Worm (Caenorhabditis elegans) whole organism, L4 larva: ENCODE results near the gene ZK1010.10.

ENCODE experiments used
- R02D3.7 ChIP-seq: fragments of 150-350 bp; sonication (generic microtip); optimal IDR thresholded peaks from 3 replicates; lab custom pipeline; 2014; ENCODE audit warnings: missing biosample characterization, missing genetic modification characterization
- arid-1 ChIP-seq: fragments of 200-800 bp; sonication (Bioruptor generic); conservative IDR thresholded peaks from 2 replicates; pipeline ENCODE4 v1.3.6; 2022; ENCODE audit warnings: missing genetic modification reagents, missing genetic modification characterization, missing compliant biosample characterization
- daf-8 ChIP-seq: fragments of 200-800 bp; sonication (Bioruptor generic); IDR thresholded peaks from 2 replicates; pipeline ENCODE4 v1.3.6; 2022; ENCODE audit warnings: missing genetic modification characterization, missing compliant biosample characterization
- egl-27 ChIP-seq: sonication (generic microtip); optimal IDR thresholded peaks from 3 replicates; lab custom pipeline; 2017; ENCODE audit warnings: missing biosample characterization, missing genetic modification reagents, missing genetic modification characterization
- jun-1 ChIP-seq: fragments of 150-350 bp; optimal IDR thresholded peaks from 2 replicates; lab custom pipeline; 2014; ENCODE audit warnings: missing biosample characterization, missing genetic modification reagents, missing genetic modification characterization
- pqm-1 ChIP-seq: sonication (generic microtip); optimal IDR thresholded peaks from 2 replicates; lab custom pipeline; 2017; ENCODE audit warnings: missing biosample characterization, missing genetic modification characterization
- rbr-2 ChIP-seq: sonication (generic microtip); optimal IDR thresholded peaks from 2 replicates; lab custom pipeline; 2016; ENCODE audit warnings: missing genotype, missing genetic modification characterization, missing compliant biosample characterization
- snpc-4 ChIP-seq: fragments of 150-350 bp; optimal IDR thresholded peaks from 2 replicates; lab custom pipeline; 2014; ENCODE audit warnings: missing biosample characterization, missing genetic modification characterization
- unc-39 ChIP-seq: sonication (generic microtip); optimal IDR thresholded peaks from 2 replicates; lab custom pipeline; 2017; ENCODE audit warnings: missing biosample characterization, missing genetic modification characterization
- unc-62 ChIP-seq, 3 experiments: fragments of 150-350 bp in 1 of 3; sonication (generic microtip); optimal IDR thresholded peaks in 2 of 3; peaks in 1 of 3; 1 replicate in 1 of 3; 2 replicates in 2 of 3; lab custom pipeline; 2014 to 2017; ENCODE audit warnings: missing biosample characterization in 3 of 3, missing genetic modification characterization in 3 of 3, missing genetic modification reagents in 3 of 3, missing genotype in 1 of 3

ce11 chrIII:12978473-12979174, 23.6 kb upstream of the ZK1010.10 start, which contains the start of the genes ubq-2 and frg-1:
- TF ChIP-seq pqm-1 (tag; lab: Kevin White, UChicago) (no peak), R02D3.7 (tag; lab: Kevin White, UChicago) (peak; percentile 96), daf-8 (no peak), unc-39 (tag; lab: Kevin White, UChicago) (no peak), arid-1 (GFP tag; lab: Robert Waterston, UW) (peak; percentile 80), jun-1 (tag; lab: Kevin White, UChicago) (no peak), snpc-4 (tag; lab: Kevin White, UChicago) (no peak), rbr-2 (peak; percentile 79), unc-62 (GFP tag; optimal IDR thresholded peaks at IDR 0.05 in 1 of 2; lab: Kevin White, UChicago) (peak in 1 of 2 experiments; percentile 57), unc-62 (tag; optimal IDR thresholded peaks at IDR 0.05; lab: Kevin White, UChicago) (no peak), egl-27 (tag; lab: Kevin White, UChicago) (no peak)
